Fruit fly (Drosophila melanogaster) whole organism, embryonic: Measurements from ENCODE around the gene CG14647.

ENCODE experiments used
- Atf3 ChIP-seq: fragments of 200-800 bp; sonication (Bioruptor generic); optimal IDR thresholded peaks from 3 replicates; lab custom pipeline; 2016; ENCODE audit warnings: missing biosample characterization, missing genetic modification characterization
- B-H1 ChIP-seq: fragments of 200-800 bp; sonication (Bioruptor generic); IDR thresholded peaks from 3 replicates; pipeline ENCODE4 v1.3.6; 2022; ENCODE audit warnings: missing biosample characterization, missing genetic modification characterization
- B-H2 ChIP-seq: fragments of 200-800 bp; sonication (Bioruptor generic); optimal IDR thresholded peaks from 2 replicates; lab custom pipeline; 2018; ENCODE audit warnings: missing biosample characterization, mild to moderate bottlenecking, missing genetic modification characterization
- Bgb ChIP-seq: fragments of 200-800 bp; sonication (Bioruptor generic); IDR thresholded peaks from 2 replicates; pipeline ENCODE4 v1.3.6; 2022; ENCODE audit warnings: missing biosample characterization, missing genetic modification characterization; ENCODE audit not compliant: partially characterized antibody
- Blimp-1 ChIP-seq: fragments of 200-800 bp; sonication (Bioruptor generic); optimal IDR thresholded peaks from 3 replicates; lab custom pipeline; 2018; ENCODE audit warnings: missing biosample characterization, missing genetic modification characterization, mild to moderate bottlenecking, moderate library complexity, missing genetic modification reagents
- BtbVII ChIP-seq: fragments of 200-800 bp; sonication (Bioruptor generic); optimal IDR thresholded peaks from 3 replicates; lab custom pipeline; 2017; ENCODE audit warnings: missing biosample characterization, mild to moderate bottlenecking, missing genetic modification characterization
- C15 ChIP-seq: fragments of 200-800 bp; sonication (Bioruptor generic); IDR thresholded peaks from 3 replicates; pipeline ENCODE4 v1.3.6; 2022; ENCODE audit warnings: missing biosample characterization, missing genetic modification characterization
- CG10959 ChIP-seq: fragments of 200-800 bp; sonication (Bioruptor generic); IDR thresholded peaks from 2 replicates; pipeline ENCODE4 v1.3.6; 2022; ENCODE audit warnings: missing biosample characterization, missing genetic modification characterization
- CG11560 ChIP-seq: fragments of 200-800 bp; sonication (Bioruptor generic); IDR thresholded peaks from 3 replicates; pipeline ENCODE4 v1.3.6; 2022; ENCODE audit warnings: missing biosample characterization, missing genetic modification characterization
- CG12236 ChIP-seq: fragments of 200-800 bp; sonication (Bioruptor generic); optimal IDR thresholded peaks from 2 replicates; lab custom pipeline; 2016; ENCODE audit warnings: missing biosample characterization, missing genetic modification characterization
- CG13424 ChIP-seq: fragments of 200-800 bp; sonication (Bioruptor generic); optimal IDR thresholded peaks from 2 replicates; lab custom pipeline; 2019; ENCODE audit warnings: missing biosample characterization, mild to moderate bottlenecking, missing genetic modification characterization, moderate library complexity
- CG15696 ChIP-seq: fragments of 200-800 bp; sonication (Bioruptor generic); optimal IDR thresholded peaks from 2 replicates; lab custom pipeline; 2019; ENCODE audit warnings: missing biosample characterization, mild to moderate bottlenecking, missing genetic modification characterization, moderate library complexity
- CG17361 ChIP-seq: fragments of 200-800 bp; sonication (Bioruptor generic); IDR thresholded peaks from 3 replicates; pipeline ENCODE4 v1.3.6; 2022; ENCODE audit warnings: missing biosample characterization, missing genetic modification characterization
- CG17802 ChIP-seq: fragments of 200-800 bp; sonication (Bioruptor generic); optimal IDR thresholded peaks from 2 replicates; lab custom pipeline; 2018; ENCODE audit warnings: missing biosample characterization, mild to moderate bottlenecking, missing genetic modification characterization, moderate library complexity
- CG34224 ChIP-seq: fragments of 200-800 bp; sonication (Bioruptor generic); IDR thresholded peaks from 3 replicates; pipeline ENCODE4 v1.3.6; 2022; ENCODE audit warnings: missing biosample characterization, missing genetic modification characterization; ENCODE audit not compliant: partially characterized antibody
- CG3726 ChIP-seq: fragments of 200-800 bp; sonication (Bioruptor generic); IDR thresholded peaks from 3 replicates; pipeline ENCODE4, ENCODE4 v1.3.6; 2022; ENCODE audit warnings: missing biosample characterization, missing genetic modification characterization
- CG6683 ChIP-seq: fragments of 200-800 bp; sonication (Bioruptor generic); optimal IDR thresholded peaks from 2 replicates; lab custom pipeline; 2017; ENCODE audit warnings: missing biosample characterization, mild to moderate bottlenecking, missing genetic modification characterization, missing genetic modification reagents
- CG8281 ChIP-seq: fragments of 200-800 bp; sonication (Bioruptor generic); optimal IDR thresholded peaks from 2 replicates; lab custom pipeline; 2018; ENCODE audit warnings: missing biosample characterization, mild to moderate bottlenecking, missing genetic modification characterization, moderate library complexity
- CTCF ChIP-seq: fragments of 200-800 bp; sonication (Bioruptor generic); optimal IDR thresholded peaks from 2 replicates; lab custom pipeline; 2017; ENCODE audit warnings: missing biosample characterization, mild to moderate bottlenecking, missing genetic modification characterization, moderate library complexity
- Dad ChIP-seq: fragments of 200-800 bp; sonication (Bioruptor generic); optimal IDR thresholded peaks from 3 replicates; lab custom pipeline; 2016; ENCODE audit warnings: missing biosample characterization, missing genetic modification characterization
- Deaf1 ChIP-seq: fragments of 200-800 bp; optimal IDR thresholded peaks from 3 replicates; lab custom pipeline; 2019; ENCODE audit warnings: missing biosample characterization, mild to moderate bottlenecking, missing genetic modification characterization, moderate library complexity
- ERR ChIP-seq: fragments of 200-800 bp; sonication (Bioruptor generic); optimal IDR thresholded peaks from 2 replicates; lab custom pipeline; 2016; ENCODE audit warnings: missing biosample characterization, missing genetic modification characterization
- Hr3 ChIP-seq: fragments of 200-800 bp; sonication (Bioruptor generic); optimal IDR thresholded peaks from 3 replicates; lab custom pipeline; 2016; ENCODE audit warnings: missing biosample characterization, missing genetic modification characterization
- Lpt ChIP-seq: fragments of >200 bp; optimal IDR thresholded peaks from 2 replicates; lab custom pipeline; 2018; ENCODE audit warnings: missing biosample characterization, missing genetic modification characterization
- NK7.1 ChIP-seq: fragments of 200-800 bp; sonication (Bioruptor generic); optimal IDR thresholded peaks from 3 replicates; lab custom pipeline; 2016; ENCODE audit warnings: missing biosample characterization, missing genetic modification characterization
- Nf-YA ChIP-seq: fragments of 200-800 bp; sonication (Bioruptor generic); IDR thresholded peaks from 2 replicates; pipeline ENCODE4 v1.3.6; 2022; ENCODE audit warnings: missing biosample characterization, missing genetic modification characterization
- PHDP ChIP-seq: fragments of 200-800 bp; sonication (Bioruptor generic); optimal IDR thresholded peaks from 3 replicates; lab custom pipeline; 2018; ENCODE audit warnings: missing biosample characterization, mild to moderate bottlenecking, missing genetic modification characterization, moderate library complexity
- Pdp1 ChIP-seq, 2 experiments: fragments of 200-800 bp; sonication (Bioruptor generic); optimal IDR thresholded peaks; 3 replicates each; lab custom pipeline; 2016; ENCODE audit warnings: missing biosample characterization in 2 of 2, missing genetic modification characterization in 2 of 2, mild to moderate bottlenecking in 1 of 2, moderate library complexity in 1 of 2
- Sox100B ChIP-seq: fragments of 200-800 bp; sonication (Bioruptor generic); optimal IDR thresholded peaks from 3 replicates; lab custom pipeline; 2018; ENCODE audit warnings: missing biosample characterization, mild to moderate bottlenecking, missing genetic modification characterization
- Xbp1 ChIP-seq: fragments of 200-800 bp; sonication (Bioruptor generic); optimal IDR thresholded peaks from 3 replicates; lab custom pipeline; 2016; ENCODE audit warnings: missing biosample characterization, mild to moderate bottlenecking, missing genetic modification characterization
- YL-1 ChIP-seq: fragments of 200-800 bp; sonication (Bioruptor generic); optimal IDR thresholded peaks from 3 replicates; lab custom pipeline; 2017; ENCODE audit warnings: missing biosample characterization, mild to moderate bottlenecking, missing genetic modification characterization
- al ChIP-seq: fragments of 200-800 bp; sonication (Bioruptor generic); IDR thresholded peaks from 2 replicates; pipeline ENCODE4 v1.3.6; 2022; ENCODE audit warnings: missing biosample characterization, missing genetic modification characterization
- chinmo ChIP-seq: fragments of 200-800 bp; sonication (Bioruptor generic); IDR thresholded peaks from 4 replicates; pipeline ENCODE4 v1.3.6; 2022; ENCODE audit warnings: missing biosample characterization, missing genetic modification characterization; ENCODE audit not compliant: partially characterized antibody
- ci ChIP-seq: fragments of 200-800 bp; sonication (Bioruptor generic); IDR thresholded peaks from 3 replicates; pipeline ENCODE4 v1.3.6; 2022; ENCODE audit warnings: missing biosample characterization, missing genetic modification characterization
- cwo ChIP-seq: fragments of 200-800 bp; sonication (Bioruptor generic); optimal IDR thresholded peaks from 3 replicates; lab custom pipeline; 2017; ENCODE audit warnings: missing biosample characterization, missing genetic modification characterization, mild to moderate bottlenecking, moderate library complexity, missing genetic modification reagents
- ftz-f1 ChIP-seq: fragments of 200-800 bp; sonication (Bioruptor generic); optimal IDR thresholded peaks from 2 replicates; lab custom pipeline; 2016; ENCODE audit warnings: missing biosample characterization, missing genetic modification characterization
- gfzf ChIP-seq: fragments of 200-800 bp; sonication (Bioruptor generic); optimal IDR thresholded peaks from 2 replicates; lab custom pipeline; 2016; ENCODE audit warnings: missing biosample characterization, mild to moderate bottlenecking, missing genetic modification characterization, moderate library complexity
- her ChIP-seq: fragments of 200-800 bp; sonication (Bioruptor generic); optimal IDR thresholded peaks from 2 replicates; lab custom pipeline; 2016; ENCODE audit warnings: missing biosample characterization, missing genetic modification characterization
- insv ChIP-seq, 2 experiments: fragments of 200-800 bp; sonication (Bioruptor generic); optimal IDR thresholded peaks; 3 replicates each; lab custom pipeline; 2016 to 2018; ENCODE audit warnings: missing biosample characterization in 2 of 2, missing genetic modification characterization in 2 of 2
- ken ChIP-seq: fragments of 200-800 bp; sonication (Bioruptor generic); IDR thresholded peaks from 3 replicates; pipeline ENCODE4 v1.3.6; 2022; ENCODE audit warnings: missing biosample characterization, missing genetic modification characterization
- klu ChIP-seq: fragments of 200-800 bp; sonication (Bioruptor generic); IDR thresholded peaks from 2 replicates; pipeline ENCODE4 v1.3.6; 2022; ENCODE audit warnings: missing biosample characterization, missing genetic modification characterization
- lmd ChIP-seq: fragments of 200-800 bp; sonication (Bioruptor generic); IDR thresholded peaks from 2 replicates; pipeline ENCODE4 v1.3.6; 2022; ENCODE audit warnings: missing biosample characterization, missing genetic modification characterization
- nerfin-1 ChIP-seq: fragments of 200-800 bp; sonication (Bioruptor generic); optimal IDR thresholded peaks from 3 replicates; lab custom pipeline; 2019; ENCODE audit warnings: missing biosample characterization, mild to moderate bottlenecking, missing genetic modification characterization, moderate library complexity
- nerfin-2 ChIP-seq: fragments of 200-800 bp; sonication (Bioruptor generic); IDR thresholded peaks from 2 replicates; pipeline ENCODE4 v1.3.6; 2022; ENCODE audit warnings: missing biosample characterization, missing genetic modification characterization; ENCODE audit not compliant: partially characterized antibody
- otp ChIP-seq: fragments of 200-800 bp; sonication (Bioruptor generic); IDR thresholded peaks from 3 replicates; pipeline ENCODE4, ENCODE4 v1.3.6; 2022; ENCODE audit warnings: missing biosample characterization, missing genetic modification characterization
- row ChIP-seq: fragments of 200-800 bp; sonication (Bioruptor generic); IDR thresholded peaks from 3 replicates; pipeline ENCODE4 v1.3.6; 2022; ENCODE audit warnings: missing biosample characterization, missing genetic modification characterization
- schlank ChIP-seq: fragments of 200-800 bp; sonication (Bioruptor generic); optimal IDR thresholded peaks from 2 replicates; lab custom pipeline; 2018; ENCODE audit warnings: missing biosample characterization, mild to moderate bottlenecking, missing genetic modification characterization
- slou ChIP-seq: fragments of 200-800 bp; sonication (Bioruptor generic); optimal IDR thresholded peaks from 3 replicates; lab custom pipeline; 2016; ENCODE audit warnings: missing biosample characterization, missing genetic modification characterization
- toy ChIP-seq: fragments of 200-800 bp; sonication (Bioruptor generic); IDR thresholded peaks from 2 replicates; pipeline ENCODE4 v1.3.6; 2022; ENCODE audit warnings: missing biosample characterization, missing genetic modification characterization
- zfh2 ChIP-seq: fragments of 200-800 bp; sonication (Bioruptor generic); optimal IDR thresholded peaks from 2 replicates; lab custom pipeline; 2016; ENCODE audit warnings: missing biosample characterization, missing genetic modification characterization

Gene CG14647

dm6 chr3R:4433441-4434077 lies 33.2 kb downstream of the CG14647 start, which contains the start of the genes eIF3a and CG1074 (continued):
- peak; percentile 59; the same call in 2 of the 3 replicates for TF ChIP-seq CG17361 (GFP tag; lab: Robert Waterston, UW)
- peak; percentile 65 for TF ChIP-seq Xbp1
- TF ChIP-seq CTCF (GFP tag; lab: Kevin White, UChicago), result peak; percentile 52
- TF ChIP-seq klu, result no peak
- TF ChIP-seq Bgb (GFP tag; lab: Robert Waterston, UW), result peak; percentile 99
- TF ChIP-seq toy (GFP tag; lab: Robert Waterston, UW), result peak; percentile 60
- TF ChIP-seq al (GFP tag; lab: Robert Waterston, UW), result peak; percentile 21; the same call in 1 of the 2 replicates
- peak; percentile 63 to 72 for TF ChIP-seq Pdp1 (GFP tag; optimal IDR thresholded peaks at IDR 0.05; lab: Kevin White, UChicago)
- peak; percentile 68 for TF ChIP-seq ERR (GFP tag; lab: Kevin White, UChicago)
- TF ChIP-seq B-H1 (GFP tag; lab: Robert Waterston, UW), result peak; percentile 17; the same call in 1 of the 3 replicates
- peak; percentile 88 for TF ChIP-seq ci (GFP tag; lab: Robert Waterston, UW)
- peak; percentile 97 for TF ChIP-seq chinmo (GFP tag; lab: Robert Waterston, UW)
- TF ChIP-seq slou (GFP tag; lab: Kevin White, UChicago), result peak; percentile 6
- peak; percentile 40 for TF ChIP-seq CG13424 (tag; lab: Kevin White, UChicago)
- TF ChIP-seq CG12236 (GFP tag; lab: Kevin White, UChicago), result peak; percentile 5
- TF ChIP-seq ken (GFP tag; lab: Robert Waterston, UW), result peak; percentile 45; the same call in 1 of the 3 replicates
- peak; percentile 49 for TF ChIP-seq PHDP
- peak; percentile 75 for TF ChIP-seq Dad (GFP tag; lab: Kevin White, UChicago)
- peak; percentile 4 for TF ChIP-seq CG15696 (tag; lab: Kevin White, UChicago)
- TF ChIP-seq cwo (GFP tag; lab: Kevin White, UChicago), result peak; percentile 30
- peak; percentile 60 for TF ChIP-seq schlank (tag; lab: Kevin White, UChicago)
- peak; percentile 57; the same call in 2 of the 3 replicates for TF ChIP-seq otp (GFP tag; lab: Robert Waterston, UW)
- TF ChIP-seq gfzf (GFP tag; lab: Kevin White, UChicago), result peak; percentile 51
- TF ChIP-seq Atf3 (GFP tag; lab: Kevin White, UChicago), result peak; percentile 15
- TF ChIP-seq lmd (GFP tag; lab: Robert Waterston, UW), result peak; percentile 50; the same call in 1 of the 2 replicates
- TF ChIP-seq B-H2 (GFP tag; lab: Kevin White, UChicago), result peak; percentile 89
- 0 out of 3 replicates have a peak, but pooled peaks have one; percentile 40 for TF ChIP-seq C15 (GFP tag; lab: Robert Waterston, UW)
- TF ChIP-seq nerfin-1 (tag; lab: Kevin White, UChicago), result peak; percentile 75
- TF ChIP-seq CG11560 (tag; lab: Robert Waterston, UW), result no peak
- TF ChIP-seq CG8281, result no peak
- peak; percentile 100 for TF ChIP-seq YL-1 (GFP tag; lab: Kevin White, UChicago)
- TF ChIP-seq insv (GFP tag; optimal IDR thresholded peaks at IDR 0.05; lab: Kevin White, UChicago), result peak in 1 of 2 experiments; percentile 60
- TF ChIP-seq NK7.1 (GFP tag; lab: Kevin White, UChicago), result peak; percentile 36
- TF ChIP-seq CG17802, result peak; percentile 52
- no peak for TF ChIP-seq Blimp-1 (GFP tag; lab: Kevin White, UChicago)
- peak; percentile 63 for TF ChIP-seq row (GFP tag; lab: Robert Waterston, UW)
- TF ChIP-seq BtbVII (GFP tag; lab: Kevin White, UChicago), result peak; percentile 73
- TF ChIP-seq CG10959 (GFP tag; lab: Robert Waterston, UW), result peak; percentile 41; the same call in 1 of the 2 replicates
- TF ChIP-seq CG34224 (GFP tag; lab: Robert Waterston, UW), result peak; percentile 93
- peak; percentile 94 for TF ChIP-seq nerfin-2 (GFP tag; lab: Robert Waterston, UW)
- peak; percentile 52 for TF ChIP-seq zfh2 (GFP tag; lab: Kevin White, UChicago)
- TF ChIP-seq her (GFP tag; lab: Kevin White, UChicago), result peak; percentile 66
- no peak for TF ChIP-seq Sox100B
- TF ChIP-seq CG3726, result no peak
- no peak for TF ChIP-seq Lpt (GFP tag; lab: Kevin White, UChicago)
- peak; percentile 43 for TF ChIP-seq CG6683 (GFP tag; lab: Kevin White, UChicago)
- 0 out of 2 replicates have a peak, but pooled peaks have one; percentile 41 for TF ChIP-seq Nf-YA (GFP tag; lab: Robert Waterston, UW)
- TF ChIP-seq Hr3 (GFP tag; lab: Kevin White, UChicago), result peak; percentile 26
- peak; percentile 65 for TF ChIP-seq ftz-f1
- TF ChIP-seq Deaf1 (tag; lab: Kevin White, UChicago), result peak; percentile 71
